Worm (Caenorhabditis elegans) whole organism, mixed stage, embryonic: ENCODE measurements around the gene C44B11.6.

Source experiments
- lin-13 ChIP-seq: fragments of 150-350 bp; optimal IDR thresholded peaks from 2 replicates; lab custom pipeline; 2014; ENCODE audit warnings: missing biosample characterization, missing genetic modification characterization
- nhr-76 ChIP-seq: sonication (generic microtip); optimal IDR thresholded peaks from 2 replicates; lab custom pipeline; 2017; ENCODE audit warnings: missing biosample characterization, missing genetic modification characterization
- unc-62 ChIP-seq: fragments of 150-350 bp; optimal IDR thresholded peaks from 2 replicates; lab custom pipeline; 2014; ENCODE audit warnings: missing biosample characterization, missing genetic modification reagents, missing genetic modification characterization

DNA sequence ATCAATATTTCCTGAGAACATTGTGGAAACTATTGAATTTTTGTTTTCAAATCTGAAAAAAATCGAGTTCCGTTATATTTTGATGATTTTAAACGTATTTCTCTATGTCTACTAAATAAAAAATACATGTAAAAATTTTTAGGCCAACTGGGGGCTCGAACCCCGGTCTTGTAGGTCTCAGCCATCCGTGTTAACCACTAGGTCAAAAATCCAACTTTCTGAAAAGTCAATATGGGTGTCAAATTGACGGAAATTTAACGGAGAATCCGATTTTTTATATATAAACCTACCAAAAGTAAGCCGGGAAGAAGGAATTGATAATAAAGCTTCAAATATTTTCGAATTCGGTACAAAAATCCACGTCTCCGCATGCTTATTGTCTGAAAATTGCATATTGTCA is 46.6 kb upstream of the C44B11.6 start:
- TF ChIP-seq unc-62 (GFP tag; lab: Kevin White, UChicago) = no peak
- no peak for TF ChIP-seq nhr-76 (tag; lab: Kevin White, UChicago)
- no peak for TF ChIP-seq lin-13 (tag; lab: Kevin White, UChicago)
